Fruit fly (Drosophila melanogaster) whole organism, embryonic: Measurements from ENCODE around the gene RpS25.

Source experiments
- ATbp ChIP-seq: fragments of 200-800 bp; sonication (Bioruptor generic); optimal IDR thresholded peaks from 2 replicates; lab custom pipeline; 2017; ENCODE audit warnings: missing biosample characterization, mild to moderate bottlenecking, missing genetic modification characterization, missing genetic modification reagents
- CG10209 ChIP-seq: fragments of 200-800 bp; sonication (Bioruptor generic); optimal IDR thresholded peaks from 3 replicates; lab custom pipeline; 2017; ENCODE audit warnings: missing biosample characterization, mild to moderate bottlenecking, missing genetic modification characterization, missing genetic modification reagents
- CG10321 ChIP-seq: fragments of 200-800 bp; sonication (Bioruptor generic); IDR thresholded peaks from 2 replicates; pipeline ENCODE4 v1.3.6; 2022; ENCODE audit warnings: missing biosample characterization, missing genetic modification characterization
- CG10959 ChIP-seq: fragments of 200-800 bp; sonication (Bioruptor generic); IDR thresholded peaks from 2 replicates; pipeline ENCODE4 v1.3.6; 2022; ENCODE audit warnings: missing biosample characterization, missing genetic modification characterization
- CG12391 ChIP-seq: fragments of 200-800 bp; sonication (Bioruptor generic); optimal IDR thresholded peaks from 3 replicates; lab custom pipeline; 2018; ENCODE audit warnings: missing biosample characterization, mild to moderate bottlenecking, missing genetic modification characterization, moderate library complexity
- CG13123 ChIP-seq: fragments of 200-800 bp; sonication (Bioruptor generic); optimal IDR thresholded peaks from 2 replicates; lab custom pipeline; 2016; ENCODE audit warnings: missing biosample characterization, missing genetic modification characterization
- CG13424 ChIP-seq: fragments of 200-800 bp; sonication (Bioruptor generic); optimal IDR thresholded peaks from 2 replicates; lab custom pipeline; 2019; ENCODE audit warnings: missing biosample characterization, mild to moderate bottlenecking, missing genetic modification characterization, moderate library complexity
- CG1529 ChIP-seq: fragments of 200-800 bp; sonication (Bioruptor generic); optimal IDR thresholded peaks from 3 replicates; lab custom pipeline; 2018; ENCODE audit warnings: missing biosample characterization, missing genetic modification characterization
- CG17186 ChIP-seq: fragments of 200-800 bp; sonication (Bioruptor generic); optimal IDR thresholded peaks from 3 replicates; lab custom pipeline; 2017; ENCODE audit warnings: missing biosample characterization, missing genetic modification reagents, missing genetic modification characterization
- CG17361 ChIP-seq: fragments of 200-800 bp; sonication (Bioruptor generic); IDR thresholded peaks from 3 replicates; pipeline ENCODE4 v1.3.6; 2022; ENCODE audit warnings: missing biosample characterization, missing genetic modification characterization
- CG17829 ChIP-seq: fragments of 200-800 bp; optimal IDR thresholded peaks from 2 replicates; lab custom pipeline; 2019; ENCODE audit warnings: missing biosample characterization, mild to moderate bottlenecking, missing genetic modification characterization, moderate library complexity
- CG18011 ChIP-seq: fragments of 200-800 bp; sonication (Bioruptor generic); optimal IDR thresholded peaks from 2 replicates; lab custom pipeline; 2017; ENCODE audit warnings: missing biosample characterization, missing genetic modification characterization, mild to moderate bottlenecking, moderate library complexity, missing genotype
- CG18476 ChIP-seq: fragments of 200-800 bp; sonication (Bioruptor generic); optimal IDR thresholded peaks from 2 replicates; lab custom pipeline; 2016; ENCODE audit warnings: missing biosample characterization, mild to moderate bottlenecking, missing genetic modification characterization
- CG18764 ChIP-seq: fragments of 200-800 bp; sonication (Bioruptor generic); optimal IDR thresholded peaks from 3 replicates; lab custom pipeline; 2016; ENCODE audit warnings: missing biosample characterization, missing genetic modification characterization
- CG2712 ChIP-seq: fragments of 200-800 bp; optimal IDR thresholded peaks from 3 replicates; lab custom pipeline; 2019; ENCODE audit warnings: missing biosample characterization, mild to moderate bottlenecking, missing genetic modification characterization, moderate library complexity
- CG32532 ChIP-seq: fragments of 200-800 bp; sonication (Bioruptor generic); IDR thresholded peaks from 2 replicates; pipeline ENCODE4 v1.3.6; 2022; ENCODE audit warnings: missing biosample characterization, missing genetic modification characterization
- CG33557 ChIP-seq: fragments of 200-800 bp; sonication (Bioruptor generic); optimal IDR thresholded peaks from 2 replicates; lab custom pipeline; 2019; ENCODE audit warnings: missing biosample characterization, mild to moderate bottlenecking, missing genetic modification characterization, moderate library complexity
- CG4854 ChIP-seq: fragments of 200-800 bp; sonication (Bioruptor generic); optimal IDR thresholded peaks from 2 replicates; lab custom pipeline; 2016; ENCODE audit warnings: missing biosample characterization, missing genetic modification characterization, inconsistent platforms
- CG5180 ChIP-seq: fragments of 200-800 bp; sonication (Bioruptor generic); optimal IDR thresholded peaks from 3 replicates; lab custom pipeline; 2017; ENCODE audit warnings: missing biosample characterization, missing genetic modification characterization, mild to moderate bottlenecking, moderate library complexity, missing genetic modification reagents
- CG7271 ChIP-seq: fragments of 200-800 bp; sonication (Bioruptor generic); optimal IDR thresholded peaks from 2 replicates; lab custom pipeline; 2018; ENCODE audit warnings: missing biosample characterization, mild to moderate bottlenecking, missing genetic modification characterization, moderate library complexity
- CG9932 ChIP-seq: fragments of 200-800 bp; sonication (Bioruptor generic); IDR thresholded peaks from 2 replicates; pipeline ENCODE4 v1.3.6; 2022; ENCODE audit warnings: missing biosample characterization, missing genetic modification characterization
- CTCF ChIP-seq: fragments of 200-800 bp; sonication (Bioruptor generic); optimal IDR thresholded peaks from 2 replicates; lab custom pipeline; 2017; ENCODE audit warnings: missing biosample characterization, mild to moderate bottlenecking, missing genetic modification characterization, moderate library complexity
- CrebB ChIP-seq: fragments of 200-800 bp; sonication (Bioruptor generic); optimal IDR thresholded peaks from 3 replicates; lab custom pipeline; 2018; ENCODE audit warnings: missing biosample characterization, mild to moderate bottlenecking, missing genetic modification characterization
- Dref ChIP-seq: fragments of 200-800 bp; sonication (Bioruptor generic); IDR thresholded peaks from 2 replicates; pipeline ENCODE4 v1.3.6; 2022; ENCODE audit warnings: missing biosample characterization, missing genetic modification characterization
- Ets65A ChIP-seq: fragments of 200-800 bp; sonication (Bioruptor generic); peaks from one replicate; lab custom pipeline; 2016; ENCODE audit warnings: missing biosample characterization, missing genetic modification characterization
- Fer1 ChIP-seq: fragments of 200-800 bp; sonication (Bioruptor generic); optimal IDR thresholded peaks from 2 replicates; lab custom pipeline; 2017; ENCODE audit warnings: missing biosample characterization, mild to moderate bottlenecking, missing genetic modification characterization
- HHEX ChIP-seq: fragments of 200-800 bp; sonication (Bioruptor generic); optimal IDR thresholded peaks from 3 replicates; lab custom pipeline; 2017; ENCODE audit warnings: missing biosample characterization, mild to moderate bottlenecking, missing genetic modification characterization, missing genetic modification reagents
- Hr3 ChIP-seq: fragments of 200-800 bp; sonication (Bioruptor generic); optimal IDR thresholded peaks from 3 replicates; lab custom pipeline; 2016; ENCODE audit warnings: missing biosample characterization, missing genetic modification characterization
- Hr78 ChIP-seq, 2 experiments: fragments of 200-800 bp in 1 of 2; fragments of >200 bp in 1 of 2; sonication (Bioruptor generic) in 1 of 2; optimal IDR thresholded peaks; 2 replicates each; lab custom pipeline; 2017 to 2019; ENCODE audit warnings: missing biosample characterization in 2 of 2, missing genetic modification characterization in 2 of 2, mild to moderate bottlenecking in 1 of 2, moderate library complexity in 1 of 2
- Meics ChIP-seq: fragments of 200-800 bp; sonication (Bioruptor generic); optimal IDR thresholded peaks from 2 replicates; lab custom pipeline; 2017; ENCODE audit warnings: missing biosample characterization, mild to moderate bottlenecking, missing genetic modification characterization
- Oli ChIP-seq: fragments of 200-800 bp; sonication (Bioruptor generic); optimal IDR thresholded peaks from 2 replicates; lab custom pipeline; 2018; ENCODE audit warnings: missing biosample characterization, mild to moderate bottlenecking, missing genetic modification characterization, moderate library complexity
- Rfx ChIP-seq: fragments of 200-800 bp; sonication (Bioruptor generic); IDR thresholded peaks from 2 replicates; pipeline ENCODE4 v1.3.6; 2022; ENCODE audit warnings: missing biosample characterization, missing genetic modification characterization
- ab ChIP-seq: fragments of 200-800 bp; sonication (Bioruptor generic); optimal IDR thresholded peaks from 2 replicates; lab custom pipeline; 2016; ENCODE audit warnings: missing biosample characterization, missing genetic modification characterization
- ara ChIP-seq: fragments of 200-800 bp; sonication (Bioruptor generic); IDR thresholded peaks from 2 replicates; pipeline ENCODE4 v1.3.6; 2022; ENCODE audit warnings: missing biosample characterization, missing genetic modification characterization
- cad ChIP-seq: fragments of >200 bp; optimal IDR thresholded peaks from 2 replicates; lab custom pipeline; 2017; ENCODE audit warnings: missing biosample characterization, missing genetic modification characterization
- chif ChIP-seq, 2 experiments: fragments of 200-800 bp; sonication (Bioruptor generic); optimal IDR thresholded peaks; 3 replicates each; lab custom pipeline; 2016; ENCODE audit warnings: missing biosample characterization in 2 of 2, missing genetic modification characterization in 2 of 2
- crp ChIP-seq, 2 experiments: fragments of 200-800 bp; sonication (Bioruptor generic); optimal IDR thresholded peaks; 2 replicates in 1 of 2; 3 replicates in 1 of 2; lab custom pipeline; 2017; ENCODE audit warnings: missing biosample characterization in 2 of 2, missing genetic modification characterization in 2 of 2, mild to moderate bottlenecking in 1 of 2, moderate library complexity in 1 of 2
- ewg ChIP-seq: fragments of 200-800 bp; sonication (Bioruptor generic); optimal IDR thresholded peaks from 3 replicates; lab custom pipeline; 2017; ENCODE audit warnings: mild to moderate bottlenecking, missing biosample characterization, missing genetic modification reagents, missing genetic modification characterization
- hbn ChIP-seq: fragments of 200-800 bp; sonication (Bioruptor generic); IDR thresholded peaks from 2 replicates; pipeline ENCODE4 v1.3.6; 2022; ENCODE audit warnings: missing biosample characterization, missing genetic modification characterization; ENCODE audit not compliant: partially characterized antibody
- lmd ChIP-seq: fragments of 200-800 bp; sonication (Bioruptor generic); IDR thresholded peaks from 2 replicates; pipeline ENCODE4 v1.3.6; 2022; ENCODE audit warnings: missing biosample characterization, missing genetic modification characterization
- mirr ChIP-seq: fragments of 200-800 bp; sonication (Bioruptor generic); optimal IDR thresholded peaks from 3 replicates; lab custom pipeline; 2018; ENCODE audit warnings: missing biosample characterization, mild to moderate bottlenecking, missing genetic modification characterization
- nerfin-1 ChIP-seq: fragments of 200-800 bp; sonication (Bioruptor generic); optimal IDR thresholded peaks from 3 replicates; lab custom pipeline; 2019; ENCODE audit warnings: missing biosample characterization, mild to moderate bottlenecking, missing genetic modification characterization, moderate library complexity
- otp ChIP-seq: fragments of 200-800 bp; sonication (Bioruptor generic); IDR thresholded peaks from 3 replicates; pipeline ENCODE4, ENCODE4 v1.3.6; 2022; ENCODE audit warnings: missing biosample characterization, missing genetic modification characterization
- pan ChIP-seq, 4 experiments: fragments of >200 bp in 3 of 4; fragments of 200-800 bp in 1 of 4; sonication (Bioruptor generic) in 1 of 4; optimal IDR thresholded peaks in 3 of 4; IDR thresholded peaks in 1 of 4; 2 replicates each; pipeline versions ENCODE4 v1.3.6 to Lab custom; 2017 to 2022; ENCODE audit warnings: missing biosample characterization in 2 of 4, missing genetic modification characterization in 2 of 4, mixed read lengths in 1 of 4
- ranshi ChIP-seq: fragments of 200-800 bp; sonication (Bioruptor generic); IDR thresholded peaks from 2 replicates; pipeline ENCODE4 v1.3.6; 2022; ENCODE audit warnings: missing biosample characterization, missing genetic modification characterization
- scrt ChIP-seq: fragments of 200-800 bp; sonication (Bioruptor generic); optimal IDR thresholded peaks from 2 replicates; lab custom pipeline; 2018; ENCODE audit warnings: missing biosample characterization, mild to moderate bottlenecking, missing genetic modification characterization, moderate library complexity
- sr ChIP-seq: fragments of 200-800 bp; sonication (Bioruptor generic); IDR thresholded peaks from 3 replicates; pipeline ENCODE4 v1.3.6; 2022; ENCODE audit warnings: missing biosample characterization, missing genetic modification characterization
- zfh2 ChIP-seq: fragments of 200-800 bp; sonication (Bioruptor generic); optimal IDR thresholded peaks from 2 replicates; lab custom pipeline; 2016; ENCODE audit warnings: missing biosample characterization, missing genetic modification characterization

Gene RpS25

dm6 chr3R:11221437-11222230, 5.5 kb upstream of the RpS25 start, which contains the start of the genes CG6693 and RpL3 (continued):
- peak; percentile 40; the same call in 1 of the 2 replicates for TF ChIP-seq CG10959 (GFP tag; lab: Robert Waterston, UW)
- peak; percentile 71 for TF ChIP-seq ATbp (GFP tag; lab: Kevin White, UChicago)
- TF ChIP-seq CrebB: peak; percentile 89
- peak; percentile 76 for TF ChIP-seq CG4854 (GFP tag; lab: Kevin White, UChicago)
- TF ChIP-seq chif (GFP tag; optimal IDR thresholded peaks at IDR 0.05; lab: Kevin White, UChicago): peak; percentile 26
- peak; percentile 86 for TF ChIP-seq CG32532 (GFP tag; lab: Robert Waterston, UW)
- TF ChIP-seq Hr78 (GFP tag; optimal IDR thresholded peaks at IDR 0.05; lab: Kevin White, UChicago): peak in 1 of 2 experiments; percentile 20
- TF ChIP-seq cad (GFP tag; lab: Kevin White, UChicago): no peak
- peak; percentile 99 for TF ChIP-seq Ets65A (GFP tag; lab: Kevin White, UChicago)
- peak; percentile 63 for TF ChIP-seq CG9932 (GFP tag; lab: Robert Waterston, UW)
- TF ChIP-seq nerfin-1 (tag; lab: Kevin White, UChicago): peak; percentile 71
- peak; percentile 49; the same call in 1 of the 2 replicates for TF ChIP-seq ranshi (GFP tag; lab: Robert Waterston, UW)
- TF ChIP-seq sr (GFP tag; lab: Robert Waterston, UW): peak; percentile 67; the same call in 2 of the 3 replicates
- peak; percentile 69 for TF ChIP-seq CG10209 (GFP tag; lab: Kevin White, UChicago)
- no peak for TF ChIP-seq zfh2 (GFP tag; lab: Kevin White, UChicago)
- peak; percentile 54 for TF ChIP-seq CG1529 (GFP tag; lab: Kevin White, UChicago)
- peak; percentile 78 for TF ChIP-seq CG17361
- peak; percentile 87 for TF ChIP-seq Meics
- peak; percentile 59 for TF ChIP-seq CG5180 (GFP tag; lab: Kevin White, UChicago)
- TF ChIP-seq crp (GFP tag; optimal IDR thresholded peaks at IDR 0.05; lab: Kevin White, UChicago): peak in 1 of 2 experiments; percentile 34
- TF ChIP-seq Rfx (GFP tag; lab: Robert Waterston, UW): peak; percentile 82
- peak; percentile 71 for TF ChIP-seq CG17829
- no peak for TF ChIP-seq pan (optimal IDR thresholded peaks at IDR 0.05; lab: Kevin White, UChicago)
- peak in 1 of 2 experiments; percentile 73 for TF ChIP-seq pan (GFP tag; optimal IDR thresholded peaks at IDR 0.05 in 1 of 2, IDR thresholded peaks at IDR 0.05 in 1 of 2)
- peak; percentile 38 for TF ChIP-seq ab
- TF ChIP-seq CG18011 (GFP tag; lab: Kevin White, UChicago): peak; percentile 24
- TF ChIP-seq HHEX: peak; percentile 87
- TF ChIP-seq CG13123 (GFP tag; lab: Kevin White, UChicago): peak; percentile 49
- peak; percentile 84 for TF ChIP-seq scrt (GFP tag; lab: Kevin White, UChicago)
- peak; percentile 44 for TF ChIP-seq Dref
- peak; percentile 45 for TF ChIP-seq CG33557 (GFP tag; lab: Kevin White, UChicago)
- peak; percentile 90 for TF ChIP-seq mirr (GFP tag; lab: Kevin White, UChicago)
- TF ChIP-seq otp (GFP tag; lab: Robert Waterston, UW): peak; percentile 80; the same call in 2 of the 3 replicates
- TF ChIP-seq Fer1: peak; percentile 86
- TF ChIP-seq CG2712 (tag; lab: Kevin White, UChicago): peak; percentile 70
- TF ChIP-seq CG17186: peak; percentile 80
- peak; percentile 28; the same call in 1 of the 2 replicates for TF ChIP-seq ara (GFP tag; lab: Robert Waterston, UW)
- TF ChIP-seq CTCF (GFP tag; lab: Kevin White, UChicago): peak; percentile 64
- peak; percentile 22 for TF ChIP-seq CG18476 (GFP tag; lab: Kevin White, UChicago)
- peak; percentile 49 for TF ChIP-seq CG13424
- TF ChIP-seq CG12391 (tag; lab: Kevin White, UChicago): peak; percentile 72
- TF ChIP-seq CG18764 (GFP tag; lab: Kevin White, UChicago): peak; percentile 62
- no peak for TF ChIP-seq hbn (GFP tag; lab: Robert Waterston, UW)
- no peak; the same call in 1 of the 2 replicates for TF ChIP-seq lmd (GFP tag; lab: Robert Waterston, UW)
- TF ChIP-seq Oli (tag; lab: Kevin White, UChicago): peak; percentile 67
- peak; percentile 41 for TF ChIP-seq ewg (GFP tag; lab: Kevin White, UChicago)
- peak; percentile 82 for TF ChIP-seq CG7271 (tag; lab: Kevin White, UChicago)
- TF ChIP-seq CG10321 (GFP tag; lab: Robert Waterston, UW): peak; percentile 54; the same call in 1 of the 2 replicates
- TF ChIP-seq Hr3 (GFP tag; lab: Kevin White, UChicago): peak; percentile 42
